Worm (Caenorhabditis elegans) whole organism, early embryonic: ENCODE data around the gene lido-8.

Source experiments
- F13C5.2 ChIP-seq: sonication (generic microtip); optimal IDR thresholded peaks from 2 replicates; lab custom pipeline; 2017; ENCODE audit warnings: mild to moderate bottlenecking, missing genetic modification characterization, inconsistent platforms, missing compliant biosample characterization
- ama-1 ChIP-seq: fragments of 150-350 bp; optimal IDR thresholded peaks from 2 replicates; lab custom pipeline; 2014
- ceh-13 ChIP-seq: fragments of 200-800 bp; sonication (Bioruptor generic); optimal IDR thresholded peaks from 2 replicates; lab custom pipeline; 2018; ENCODE audit warnings: mild to moderate bottlenecking, missing genetic modification characterization, missing compliant biosample characterization
- ceh-36 ChIP-seq: sonication (generic microtip); optimal IDR thresholded peaks from 2 replicates; lab custom pipeline; 2016; ENCODE audit warnings: missing genetic modification characterization, inconsistent platforms, missing compliant biosample characterization
- flt-1 ChIP-seq: fragments of 200-800 bp; sonication (Bioruptor generic); IDR thresholded peaks from 2 replicates; pipeline ENCODE4 v1.3.6; 2022; ENCODE audit warnings: missing genetic modification characterization, missing compliant biosample characterization
- tbx-11 ChIP-seq: fragments of 200-800 bp; sonication (Bioruptor generic); IDR thresholded peaks from 2 replicates; pipeline ENCODE4 v1.3.6; 2022; ENCODE audit warnings: missing genetic modification characterization, missing compliant biosample characterization

ce11 chrII:3043358-3043757 lies 46.5 kb downstream of the lido-8 start, which contains the start of gene B0454.8:
- TF ChIP-seq ama-1 (lab: Kevin White, UChicago) (no peak), ceh-36 (no peak), F13C5.2 (tag; lab: Kevin White, UChicago) (no peak), ceh-13 (no peak), flt-1 (GFP tag; lab: Robert Waterston, UW) (no peak), tbx-11 (GFP tag; lab: Robert Waterston, UW) (no peak)
